Worm (Caenorhabditis elegans): ENCODE measurements around the gene slcr-46.3.

The slcr-46.3 gene

DNA sequence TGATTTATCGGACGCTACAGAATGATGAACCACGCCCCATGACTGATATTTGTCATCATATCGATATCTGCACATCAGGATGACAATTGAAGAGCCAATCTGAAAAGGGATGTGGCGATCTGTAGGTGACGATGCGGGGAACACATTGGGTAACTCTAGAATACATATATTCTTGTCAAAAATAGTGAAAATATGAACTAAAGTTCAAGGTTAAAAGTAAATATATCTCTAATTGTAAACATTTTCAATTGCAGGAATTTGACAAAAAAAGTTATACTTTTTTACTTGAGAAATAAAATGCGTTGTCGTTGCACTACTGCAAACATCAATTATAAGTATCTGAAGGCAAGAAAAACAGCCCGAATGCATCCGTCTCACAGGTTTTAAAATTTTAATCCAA, 29.0 kb upstream of the slcr-46.3 start, which contains the start of gene F58E6.6:
Gene F58E6.6 (minus strand): TSS at position 101 of the 400 bp plus-strand sequence.
- TF ChIP-seq dao-5 (tag; optimal IDR thresholded peaks at IDR 0.05) (no peak), W03F9.2 (tag; optimal IDR thresholded peaks at IDR 0.05) (no peak)

DNA sequence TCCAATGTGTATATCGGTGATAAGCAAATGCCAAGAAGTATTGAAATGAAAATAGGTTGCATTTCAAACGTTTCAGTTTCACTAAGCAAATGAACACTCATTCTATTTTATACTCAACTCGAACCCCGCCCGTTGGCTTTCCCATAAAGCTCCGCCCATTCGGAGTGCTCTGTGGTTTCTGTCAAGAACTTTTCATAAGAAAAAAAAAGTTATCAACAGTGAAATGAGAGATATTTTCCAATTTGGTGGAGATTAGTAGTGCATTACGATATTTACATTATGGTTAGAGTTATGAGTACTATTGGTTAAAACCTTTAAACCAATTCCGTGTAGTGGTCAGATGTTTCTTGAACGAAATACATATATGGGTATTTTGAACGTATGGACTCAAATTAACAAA, 26.4 kb upstream of the slcr-46.3 start, which contains the start of gene F58E6.4:
Gene F58E6.4 (minus strand): TSS at position 101 of the 400 bp plus-strand sequence.
- TF ChIP-seq W03F9.2 (tag; optimal IDR thresholded peaks at IDR 0.05), result no peak
- no peak for TF ChIP-seq dao-5 (tag; optimal IDR thresholded peaks at IDR 0.05)
- no peak for TF ChIP-seq him-1 (tag; optimal IDR thresholded peaks at IDR 0.05)

DNA sequence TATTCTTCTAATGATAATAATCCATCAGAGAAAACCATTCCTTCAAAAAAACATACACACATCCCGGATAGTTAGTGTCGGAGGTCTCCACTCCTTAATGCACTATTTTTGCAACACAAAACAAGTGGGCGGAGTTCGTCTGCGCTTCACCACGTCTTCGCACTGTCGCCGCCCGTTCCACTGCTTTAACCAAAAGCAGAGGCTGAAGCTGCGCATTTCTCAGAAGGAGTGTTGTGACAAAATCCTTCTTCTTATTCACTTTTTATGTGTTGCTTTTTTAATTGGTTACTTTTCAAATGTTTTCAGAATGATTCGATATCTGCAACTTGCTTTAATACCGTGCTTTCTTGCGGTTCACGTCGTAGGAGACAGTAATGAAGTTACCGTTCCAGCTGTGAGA, 21.0 kb upstream of the slcr-46.3 start, which contains the start of gene F58E6.13:
Gene F58E6.13 (plus strand): TSS at position 301 of the 400 bp plus-strand sequence.
- TF ChIP-seq dao-5 (tag; optimal IDR thresholded peaks at IDR 0.05) (no peak), him-1 (tag; optimal IDR thresholded peaks at IDR 0.05) (no peak), W03F9.2 (tag; optimal IDR thresholded peaks at IDR 0.05) (no peak)

DNA sequence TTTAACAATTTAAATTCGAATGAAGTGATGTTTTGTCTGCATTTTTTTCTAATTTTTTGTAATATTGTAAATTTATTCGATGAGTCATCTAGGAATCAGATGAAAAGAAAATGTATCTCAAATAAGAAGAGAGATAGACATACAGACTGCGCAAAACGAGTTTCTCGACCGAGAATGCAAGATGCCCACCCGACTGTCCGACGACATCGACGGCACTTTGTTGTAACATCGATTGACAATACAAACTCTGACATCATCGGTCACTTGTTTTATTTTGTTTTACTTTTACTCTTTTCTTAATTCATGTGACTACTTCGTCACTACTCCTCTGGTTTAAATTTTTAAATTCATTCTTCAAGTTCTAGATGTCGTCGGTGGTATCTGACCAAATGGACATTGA, 17.0 kb upstream of the slcr-46.3 start, which contains the start of gene sta-2:
Gene sta-2 (plus strand): TSS at position 349 of the 400 bp plus-strand sequence.
- TF ChIP-seq dao-5 (tag; optimal IDR thresholded peaks at IDR 0.05) (no peak), him-1 (tag; optimal IDR thresholded peaks at IDR 0.05) (no peak), W03F9.2 (tag; optimal IDR thresholded peaks at IDR 0.05) (no peak)

DNA sequence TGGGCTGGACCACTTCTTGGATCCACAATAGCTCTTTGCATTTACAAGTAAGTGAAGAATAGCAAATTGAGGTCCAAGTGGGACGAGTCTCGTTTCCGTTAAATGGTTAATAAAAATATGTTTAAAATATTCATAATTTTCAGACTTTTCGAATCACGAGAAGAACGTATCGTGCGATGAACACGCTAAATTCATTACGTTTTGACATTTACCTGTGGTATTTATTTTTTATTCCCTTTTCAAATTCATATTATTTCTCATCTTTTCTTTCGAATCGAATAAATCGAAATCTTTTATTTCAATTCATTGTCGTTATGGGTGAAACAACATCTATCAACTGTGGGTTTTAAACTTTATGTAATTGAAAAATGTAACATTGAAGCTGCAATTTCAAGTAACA, 15.5 kb upstream of the slcr-46.3 start, which contains the start of gene marc-1:
Gene marc-1 (plus strand): TSS at position 301 of the 400 bp plus-strand sequence.
- TF ChIP-seq him-1 (tag; optimal IDR thresholded peaks at IDR 0.05) (no peak), dao-5 (tag; optimal IDR thresholded peaks at IDR 0.05) (no peak), W03F9.2 (tag; optimal IDR thresholded peaks at IDR 0.05) (no peak)

DNA sequence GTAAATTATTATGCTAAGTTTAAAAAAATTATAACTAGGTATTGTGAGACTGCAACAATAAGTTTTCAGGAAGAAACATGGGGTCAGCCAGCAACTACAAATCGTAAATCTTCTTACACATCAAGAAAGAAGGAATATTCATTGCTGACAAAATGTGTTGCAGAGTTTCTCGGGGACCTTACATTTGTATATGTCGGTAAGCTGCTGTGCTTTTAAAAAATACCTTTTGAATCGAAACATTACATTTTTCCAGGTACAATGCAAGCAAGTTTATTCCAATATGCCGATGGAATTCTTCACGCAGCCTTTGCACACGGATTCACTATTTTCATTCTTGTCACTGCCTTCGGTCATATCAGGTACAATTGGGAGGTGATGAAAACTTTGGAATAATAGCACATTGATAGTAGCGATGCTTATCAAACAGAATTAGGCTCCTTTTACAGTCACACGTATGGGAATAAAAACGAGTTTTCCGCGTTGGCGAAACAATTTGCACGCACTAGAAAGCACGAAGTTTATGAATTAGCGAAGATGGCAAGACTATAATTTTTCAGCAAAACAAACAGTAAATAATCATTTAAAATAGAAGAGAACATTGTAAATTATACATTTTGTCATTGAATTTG, 14.3 kb upstream of the slcr-46.3 start:
- no peak for TF ChIP-seq W03F9.2 (tag; optimal IDR thresholded peaks at IDR 0.05)
- no peak for TF ChIP-seq him-1 (tag; optimal IDR thresholded peaks at IDR 0.05)
- TF ChIP-seq dao-5 (tag; optimal IDR thresholded peaks at IDR 0.05), result no peak

DNA sequence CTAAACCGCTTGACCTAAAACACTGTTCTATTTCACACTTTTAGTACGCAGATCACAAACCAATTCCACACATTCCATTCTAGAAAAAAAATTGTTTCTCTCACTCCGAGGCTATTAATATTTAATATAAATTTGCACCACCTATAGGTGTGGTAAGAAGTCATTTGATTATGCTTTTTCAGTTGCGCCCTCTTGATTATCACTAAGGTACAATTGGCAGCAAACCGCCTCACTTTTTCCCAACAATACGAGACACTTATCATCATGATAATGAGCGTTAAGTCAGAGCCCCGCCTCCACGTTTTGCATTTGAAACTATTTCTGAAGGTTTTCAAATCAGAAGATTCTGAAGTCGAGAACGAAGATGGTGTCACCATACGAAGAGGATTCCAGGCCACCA, 13.4 kb upstream of the slcr-46.3 start, which contains the start of gene aqp-4:
Gene aqp-4 (plus strand): TSS at position 270 of the 400 bp plus-strand sequence.
- no peak for TF ChIP-seq dao-5 (tag; optimal IDR thresholded peaks at IDR 0.05)
- TF ChIP-seq W03F9.2 (tag; optimal IDR thresholded peaks at IDR 0.05), result no peak
- TF ChIP-seq him-1 (tag; optimal IDR thresholded peaks at IDR 0.05), result no peak

DNA sequence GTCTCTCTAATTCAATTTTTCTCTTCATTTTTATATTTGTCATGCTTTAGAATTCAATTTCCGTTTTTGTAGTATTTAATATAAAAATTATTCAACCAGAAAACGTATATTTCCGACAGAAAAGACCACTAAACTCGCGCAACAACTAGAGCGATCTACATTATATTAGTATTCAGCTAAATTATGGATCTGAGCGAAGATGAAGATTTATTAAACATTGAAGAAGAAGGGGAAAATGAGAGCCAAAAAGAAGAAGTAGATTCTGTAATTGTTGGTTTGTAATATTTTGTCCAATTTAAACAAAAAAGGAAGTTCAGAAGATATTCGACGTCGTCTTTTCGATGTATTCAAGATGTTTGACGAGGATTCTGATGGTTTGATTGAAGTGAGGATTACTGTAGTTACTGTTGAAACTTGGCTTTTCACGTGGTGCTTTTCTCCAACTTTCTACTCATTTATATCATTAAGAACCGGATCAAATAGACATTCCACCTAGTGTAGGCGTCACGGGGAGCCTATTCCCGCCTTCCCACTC, 10.1 kb upstream of the slcr-46.3 start, which contains the start of gene cal-7:
Gene cal-7 (plus strand): TSS at position 184 of the 535 bp plus-strand sequence.
- TF ChIP-seq dao-5 (tag; optimal IDR thresholded peaks at IDR 0.05) (no peak), W03F9.2 (tag; optimal IDR thresholded peaks at IDR 0.05) (no peak), him-1 (tag; optimal IDR thresholded peaks at IDR 0.05) (no peak)

DNA sequence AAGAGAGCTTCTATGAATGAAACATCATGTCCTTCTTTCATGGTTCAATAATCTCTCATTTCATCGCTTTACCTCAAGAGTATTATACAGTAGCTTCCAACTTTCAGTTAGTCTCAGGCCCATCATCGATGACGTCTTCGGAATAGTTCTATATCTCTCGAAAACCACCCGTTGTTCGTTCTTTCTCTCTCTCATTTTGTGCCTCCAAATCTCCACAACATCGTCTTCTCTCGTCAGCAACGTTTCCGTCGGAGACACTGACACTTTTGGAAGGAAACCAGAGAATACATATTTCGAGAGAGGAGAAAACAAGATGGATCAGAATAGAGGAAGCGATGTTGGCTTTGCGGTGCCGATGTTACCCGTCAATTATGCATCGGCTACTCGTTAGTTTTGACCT, 7.9 kb upstream of the slcr-46.3 start:
- TF ChIP-seq W03F9.2 (tag; optimal IDR thresholded peaks at IDR 0.05) (no peak), dao-5 (tag; optimal IDR thresholded peaks at IDR 0.05) (no peak), him-1 (tag; optimal IDR thresholded peaks at IDR 0.05) (no peak)

DNA sequence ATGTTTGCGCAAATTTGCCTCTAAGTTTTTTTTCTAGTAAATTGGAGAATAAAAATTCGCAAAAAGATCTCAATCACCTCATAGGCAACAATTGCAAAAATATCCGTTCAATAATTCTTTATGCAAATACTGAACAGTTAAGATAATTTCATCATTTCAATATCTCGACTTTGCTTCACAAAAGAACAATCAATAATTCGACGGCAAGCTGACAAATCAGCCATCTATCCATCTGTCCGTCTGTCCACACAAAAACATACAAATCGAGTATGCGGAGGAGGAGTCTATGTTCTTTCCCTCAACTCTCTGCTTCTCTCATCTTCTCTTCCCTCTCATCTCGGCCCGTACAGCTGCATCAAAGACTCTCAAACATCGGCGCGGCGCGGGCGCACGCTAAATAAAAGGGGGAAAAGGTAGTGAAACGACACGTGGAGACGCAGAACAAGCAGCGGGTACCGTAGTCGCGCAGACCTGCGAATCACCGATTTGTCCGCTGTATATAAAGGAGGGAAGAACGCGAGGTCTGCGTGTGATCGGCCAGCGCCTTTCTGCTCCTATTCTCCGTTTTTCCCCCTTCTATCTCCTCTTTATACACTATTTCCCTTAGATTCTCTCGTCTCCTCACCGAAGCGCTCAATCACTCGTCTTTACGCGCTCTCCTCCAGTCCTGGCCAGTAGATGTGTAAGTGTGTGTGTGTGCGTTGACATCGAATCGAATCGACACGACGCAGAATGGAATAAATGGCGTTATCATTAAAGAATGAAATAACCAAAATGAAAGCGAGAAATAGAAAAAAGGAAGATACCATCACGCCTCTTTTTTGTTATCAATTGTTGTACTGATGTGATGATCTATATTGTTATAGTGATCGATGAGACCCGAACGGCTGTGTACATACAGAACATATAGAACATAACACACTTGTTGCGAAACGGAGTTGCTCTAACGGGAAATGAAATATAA, 7.1 kb upstream of the slcr-46.3 start:
- TF ChIP-seq W03F9.2 (tag; optimal IDR thresholded peaks at IDR 0.05), result peak; percentile 38
- TF ChIP-seq dao-5 (tag; optimal IDR thresholded peaks at IDR 0.05), result peak; percentile 39
- peak; percentile 96 for TF ChIP-seq him-1 (tag; optimal IDR thresholded peaks at IDR 0.05)

DNA sequence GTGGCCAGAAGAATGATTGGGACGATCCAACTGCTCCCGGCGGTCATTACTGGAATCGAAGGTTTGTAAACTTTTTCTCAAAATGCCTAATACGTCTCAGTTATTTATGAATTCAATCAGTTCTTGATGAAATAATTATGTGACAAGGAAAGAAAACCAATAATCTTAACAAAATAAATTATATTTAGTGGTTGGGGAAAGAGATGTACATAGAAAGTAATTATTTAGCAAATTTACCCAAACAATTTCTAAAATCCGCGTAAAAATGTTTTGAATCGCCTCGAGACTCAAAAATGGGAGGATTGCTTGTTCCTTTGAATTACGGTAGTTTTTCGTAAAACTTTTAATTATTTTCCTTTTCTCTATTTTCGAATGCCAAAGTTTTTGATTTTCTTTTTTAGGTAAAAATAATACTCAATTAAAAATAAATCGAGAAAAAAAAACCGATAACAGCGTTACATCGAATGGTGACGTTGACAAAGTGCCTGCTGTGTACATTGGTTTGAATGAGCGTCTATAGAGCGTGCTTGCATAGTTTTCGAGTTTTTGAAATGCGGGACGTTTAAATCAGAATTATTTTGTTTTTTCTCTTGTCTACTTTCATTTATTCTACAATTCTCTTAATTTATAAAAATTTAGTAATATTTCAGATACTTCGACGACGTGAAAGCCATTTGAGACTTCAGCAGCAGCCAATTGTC, 5.7 kb upstream of the slcr-46.3 start, which contains the start of the genes aagr-3 and drap-1:
Gene aagr-3 (minus strand): TSS at position 51 of the 701 bp plus-strand sequence.
Gene drap-1 (plus strand): TSS at position 645 of the 701 bp plus-strand sequence.
- TF ChIP-seq him-1 (tag; optimal IDR thresholded peaks at IDR 0.05), result no peak
- peak; percentile 28 for TF ChIP-seq W03F9.2 (tag; optimal IDR thresholded peaks at IDR 0.05)

DNA sequence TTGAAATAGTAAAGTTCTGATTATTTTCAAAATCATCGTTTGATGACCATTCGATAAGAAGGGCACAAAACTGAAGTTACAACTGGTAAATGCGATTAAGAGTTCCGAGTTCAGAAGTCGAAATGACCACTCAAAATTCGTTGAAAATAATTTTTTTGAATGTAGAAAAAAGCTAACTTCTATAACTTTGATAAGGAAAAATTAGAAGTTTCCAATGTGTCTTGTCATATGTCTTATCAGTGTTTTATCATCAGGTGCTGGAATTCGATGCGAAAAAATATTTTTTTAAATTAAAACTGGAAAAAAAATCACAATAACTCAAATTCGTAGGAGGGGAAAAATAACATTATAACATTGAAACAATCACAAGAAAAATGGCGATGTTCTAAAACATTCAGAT, 1.8 kb upstream of the slcr-46.3 start:
- TF ChIP-seq W03F9.2 (tag; optimal IDR thresholded peaks at IDR 0.05) (no peak), him-1 (tag; optimal IDR thresholded peaks at IDR 0.05) (no peak), dao-5 (tag; optimal IDR thresholded peaks at IDR 0.05) (no peak)

DNA sequence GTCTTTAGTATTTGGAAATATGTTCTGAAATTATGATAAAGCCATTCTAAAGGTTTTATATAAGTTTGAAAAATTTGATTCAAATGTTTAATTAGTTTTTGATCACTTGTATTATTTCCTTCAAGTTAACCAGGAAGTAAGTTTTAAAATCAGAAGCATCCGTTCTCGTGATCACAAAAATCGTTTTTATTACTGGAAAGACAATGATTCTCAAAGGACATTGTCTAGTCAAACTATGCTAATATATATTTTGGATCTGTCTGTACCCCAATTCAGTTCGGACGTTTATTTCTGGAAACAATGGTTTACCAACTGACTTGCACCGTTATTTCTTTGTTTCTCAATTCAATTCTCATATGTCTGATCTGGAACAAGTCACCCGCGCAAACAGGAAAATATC, 7.5 kb downstream of the slcr-46.3 start, which contains the start of gene str-188:
Gene str-188 (plus strand): TSS at position 301 of the 400 bp plus-strand sequence.
- TF ChIP-seq dao-5 (tag; optimal IDR thresholded peaks at IDR 0.05) (no peak), him-1 (tag; optimal IDR thresholded peaks at IDR 0.05) (no peak), W03F9.2 (tag; optimal IDR thresholded peaks at IDR 0.05) (no peak)
